Worm (Caenorhabditis elegans) whole organism, L2 larva: ENCODE data around the gene clc-28.

Experiments used
- aly-2 ChIP-seq: fragments of 150-350 bp; optimal IDR thresholded peaks from 2 replicates; lab custom pipeline; 2014; ENCODE audit warnings: missing biosample characterization, missing genetic modification characterization
- nhr-6 ChIP-seq: fragments of 150-350 bp; optimal IDR thresholded peaks from 2 replicates; lab custom pipeline; 2014; ENCODE audit warnings: missing biosample characterization, missing genetic modification characterization
- zag-1 ChIP-seq: fragments of 150-350 bp; optimal IDR thresholded peaks from 2 replicates; lab custom pipeline; 2014; ENCODE audit warnings: missing biosample characterization, missing genetic modification characterization
- ztf-4 ChIP-seq: fragments of 150-350 bp; optimal IDR thresholded peaks from 2 replicates; lab custom pipeline; 2014; ENCODE audit warnings: missing biosample characterization, missing genetic modification characterization

- TF ChIP-seq aly-2 (tag; lab: Kevin White, UChicago) (no peak), ztf-4 (no peak), nhr-6 (tag; lab: Kevin White, UChicago) (no peak), zag-1 (tag; lab: Kevin White, UChicago) (no peak)
Observed at ce11 chrIII:8305304-8305703, 34.0 kb downstream of the clc-28 start.
